Fruit fly (Drosophila melanogaster): ENCODE data around the gene CG32488.

CG32488 gene

DNA sequence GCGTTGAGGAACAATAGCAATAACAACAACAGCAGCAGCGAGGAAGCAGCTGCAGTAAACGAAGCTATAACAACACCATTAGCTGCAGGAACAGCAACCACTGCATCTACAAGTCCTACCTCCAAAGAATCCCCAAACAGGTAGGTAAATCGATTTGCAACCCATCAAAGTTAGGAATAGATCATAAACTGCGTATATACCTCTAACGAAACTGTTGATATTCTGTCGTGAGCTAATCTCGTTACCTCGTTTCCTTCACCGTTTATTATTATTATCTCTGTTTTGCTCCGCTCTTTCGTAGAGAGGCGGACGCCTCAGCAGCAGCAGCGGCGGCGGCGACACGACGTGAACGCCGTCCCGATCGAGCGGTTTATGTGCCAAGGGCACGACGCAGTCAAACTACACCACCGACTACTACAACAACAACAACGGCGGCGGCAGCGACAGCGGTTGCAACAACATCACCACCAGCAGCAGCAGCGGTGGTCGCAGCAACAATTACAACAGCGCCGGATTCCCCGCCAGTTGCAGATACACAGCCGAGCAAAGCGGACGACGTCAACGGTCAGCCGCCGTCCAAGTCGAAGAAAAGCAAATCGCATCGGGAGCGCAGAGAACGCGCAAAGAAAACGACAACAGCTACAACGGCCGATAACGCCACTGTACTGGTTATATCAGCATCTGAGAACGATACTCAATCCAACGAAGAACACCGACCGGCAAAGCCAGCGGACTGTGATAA lies 22.1 kb upstream of the CG32488 start (continued):
- TF ChIP-seq Hr4 (GFP tag; optimal IDR thresholded peaks at IDR 0.05) (no peak), Hr39 (GFP tag; optimal IDR thresholded peaks at IDR 0.05) (no peak), CG15336 (GFP tag; IDR thresholded peaks at IDR 0.05) (peak; percentile 55), CG11294 (GFP tag; IDR thresholded peaks at IDR 0.05) (peak; percentile 53; the same call in 1 of the 2 replicates), CG6276 (GFP tag; optimal IDR thresholded peaks at IDR 0.05) (no peak), Ets96B (tag; optimal IDR thresholded peaks at IDR 0.05) (no peak), fkh (GFP tag; optimal IDR thresholded peaks at IDR 0.05) (no peak), CG4318 (GFP tag; optimal IDR thresholded peaks at IDR 0.05) (no peak), CG11762 (GFP tag; optimal IDR thresholded peaks at IDR 0.05; ENCODE audit: insufficient read depth) (no peak), CG6808 (GFP tag; optimal IDR thresholded peaks at IDR 0.05) (no peak), CG1621 (tag; optimal IDR thresholded peaks at IDR 0.05) (no peak), Eip93F (GFP tag; optimal IDR thresholded peaks at IDR 0.05) (no peak), CG11902 (GFP tag; optimal IDR thresholded peaks at IDR 0.05) (no peak), Sox14 (GFP tag; optimal IDR thresholded peaks at IDR 0.05) (no peak), acj6 (GFP tag; optimal IDR thresholded peaks at IDR 0.05) (no peak), CG8319 (GFP tag; optimal IDR thresholded peaks at IDR 0.05) (no peak), CG6792 (GFP tag; optimal IDR thresholded peaks at IDR 0.05) (no peak), Sox15 (GFP tag; optimal IDR thresholded peaks at IDR 0.05) (no peak), Blimp-1 (GFP tag; optimal IDR thresholded peaks at IDR 0.05) (no peak), spab (GFP tag; optimal IDR thresholded peaks at IDR 0.05) (no peak), CG3032 (tag; optimal IDR thresholded peaks at IDR 0.05) (no peak), lz (GFP tag; optimal IDR thresholded peaks at IDR 0.05) (no peak), CG6854 (GFP tag; optimal IDR thresholded peaks at IDR 0.05) (no peak), CG16779 (tag; optimal IDR thresholded peaks at IDR 0.05) (peak; percentile 41)

DNA sequence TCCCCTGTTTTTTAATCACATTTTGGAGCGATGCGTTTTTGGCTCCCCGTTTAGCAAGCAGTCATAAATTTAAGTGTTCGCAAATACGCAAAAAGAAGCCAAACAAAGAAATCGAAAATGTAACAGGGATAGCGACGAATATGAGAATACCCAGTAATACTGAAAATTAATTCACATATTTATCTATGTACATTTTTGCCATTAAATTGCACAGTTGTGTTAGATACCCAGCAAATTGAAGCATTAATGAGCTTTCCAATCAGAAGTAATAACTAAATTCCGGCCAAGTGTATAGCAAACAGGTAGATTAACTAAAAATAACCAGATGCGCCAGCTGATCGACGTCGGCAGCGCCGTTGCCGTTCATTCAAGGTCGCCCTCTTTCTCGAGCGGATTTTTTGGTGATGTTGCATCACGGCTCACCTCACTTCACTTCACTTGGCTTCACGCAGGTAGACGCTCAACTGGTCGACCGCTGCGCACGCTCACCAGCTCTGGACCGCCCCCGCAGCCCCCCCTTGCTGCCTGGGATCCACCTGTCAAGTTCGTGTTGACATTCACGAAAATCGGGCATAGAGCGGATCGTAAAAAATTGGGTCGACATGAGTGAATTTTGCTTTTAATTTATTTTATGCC lies 21.2 kb upstream of the CG32488 start:
- TF ChIP-seq CG11762 (GFP tag; optimal IDR thresholded peaks at IDR 0.05; ENCODE audit: insufficient read depth) (no peak), CG8119 (GFP tag; IDR thresholded peaks at IDR 0.05) (no peak), Eip78C (GFP tag) (peak; percentile 78), net (GFP tag; optimal IDR thresholded peaks at IDR 0.05) (no peak), CG9139 (GFP tag; optimal IDR thresholded peaks at IDR 0.05) (no peak), lz (GFP tag; optimal IDR thresholded peaks at IDR 0.05) (peak; percentile 53), Gug (GFP tag; IDR thresholded peaks at IDR 0.05) (no peak), acj6 (GFP tag; optimal IDR thresholded peaks at IDR 0.05) (no peak), CG10631 (GFP tag; optimal IDR thresholded peaks at IDR 0.05) (no peak), CG3919 (GFP tag; optimal IDR thresholded peaks at IDR 0.05) (peak; percentile 39), fd59A (GFP tag; optimal IDR thresholded peaks at IDR 0.05) (no peak), CG11294 (GFP tag; IDR thresholded peaks at IDR 0.05) (no peak), CG6163 (GFP tag; IDR thresholded peaks at IDR 0.05) (no peak), CG34406 (GFP tag; optimal IDR thresholded peaks at IDR 0.05) (peak; percentile 20), CG15336 (GFP tag; IDR thresholded peaks at IDR 0.05) (no peak), esn (GFP tag; optimal IDR thresholded peaks at IDR 0.05) (peak; percentile 53), eg (GFP tag; IDR thresholded peaks at IDR 0.05) (no peak), Sox14 (GFP tag; optimal IDR thresholded peaks at IDR 0.05) (peak; percentile 74), ss (GFP tag; optimal IDR thresholded peaks at IDR 0.05) (no peak), cyc (GFP tag; optimal IDR thresholded peaks at IDR 0.05) (peak; percentile 13), OdsH (GFP tag; optimal IDR thresholded peaks at IDR 0.05) (peak; percentile 39), CG32006 (GFP tag; optimal IDR thresholded peaks at IDR 0.05) (no peak), CG6792 (GFP tag; optimal IDR thresholded peaks at IDR 0.05) (peak; percentile 25), dsx (GFP tag; optimal IDR thresholded peaks at IDR 0.05; ENCODE audit: poor library complexity, severe bottlenecking) (no peak), CG8319 (GFP tag; optimal IDR thresholded peaks at IDR 0.05) (peak; percentile 13), CG6808 (GFP tag; optimal IDR thresholded peaks at IDR 0.05) (no peak), pdm3 (GFP tag; optimal IDR thresholded peaks at IDR 0.05) (peak; percentile 27), Hr38 (GFP tag; optimal IDR thresholded peaks at IDR 0.05) (no peak), Eip93F (GFP tag; optimal IDR thresholded peaks at IDR 0.05) (peak; percentile 66), Smox (GFP tag; optimal IDR thresholded peaks at IDR 0.05) (peak; percentile 52), Blimp-1 (GFP tag; optimal IDR thresholded peaks at IDR 0.05) (no peak), Lpt (GFP tag; optimal IDR thresholded peaks at IDR 0.05) (no peak), CG8632 (GFP tag; optimal IDR thresholded peaks at IDR 0.05) (no peak), CG7368 (GFP tag; optimal IDR thresholded peaks at IDR 0.05) (peak; percentile 3), CG11902 (GFP tag; optimal IDR thresholded peaks at IDR 0.05) (peak; percentile 8)
